Worm (Caenorhabditis elegans) whole organism, L4 larva: Measurements from ENCODE around the gene C18D11.10.

Source experiments
- dpl-1 ChIP-seq: fragments of 150-350 bp; optimal IDR thresholded peaks from 2 replicates; lab custom pipeline; 2014; ENCODE audit warnings: missing biosample characterization, missing genetic modification reagents, missing genetic modification characterization
- egl-27 ChIP-seq: sonication (generic microtip); optimal IDR thresholded peaks from 3 replicates; lab custom pipeline; 2017; ENCODE audit warnings: missing biosample characterization, missing genetic modification reagents, missing genetic modification characterization
- fos-1 ChIP-seq: fragments of 150-350 bp; optimal IDR thresholded peaks from 2 replicates; lab custom pipeline; 2014; ENCODE audit warnings: missing biosample characterization, missing genetic modification characterization
- mep-1 ChIP-seq: fragments of 150-350 bp; sonication (generic microtip); optimal IDR thresholded peaks from 3 replicates; lab custom pipeline; 2014; ENCODE audit warnings: missing biosample characterization, missing genetic modification characterization
- nhr-11 ChIP-seq: fragments of 150-350 bp; optimal IDR thresholded peaks from 2 replicates; lab custom pipeline; 2014; ENCODE audit warnings: missing biosample characterization, missing genetic modification characterization
- nhr-77 ChIP-seq: fragments of 150-350 bp; optimal IDR thresholded peaks from 2 replicates; lab custom pipeline; 2014; ENCODE audit warnings: missing biosample characterization, missing genetic modification characterization
- pqm-1 ChIP-seq: sonication (generic microtip); optimal IDR thresholded peaks from 2 replicates; lab custom pipeline; 2017; ENCODE audit warnings: missing biosample characterization, missing genetic modification characterization
- sdz-12 ChIP-seq: fragments of 200-800 bp; sonication (Bioruptor generic); optimal IDR thresholded peaks from 2 replicates; lab custom pipeline; 2018; ENCODE audit warnings: mild to moderate bottlenecking, missing genetic modification characterization, missing compliant biosample characterization

DNA sequence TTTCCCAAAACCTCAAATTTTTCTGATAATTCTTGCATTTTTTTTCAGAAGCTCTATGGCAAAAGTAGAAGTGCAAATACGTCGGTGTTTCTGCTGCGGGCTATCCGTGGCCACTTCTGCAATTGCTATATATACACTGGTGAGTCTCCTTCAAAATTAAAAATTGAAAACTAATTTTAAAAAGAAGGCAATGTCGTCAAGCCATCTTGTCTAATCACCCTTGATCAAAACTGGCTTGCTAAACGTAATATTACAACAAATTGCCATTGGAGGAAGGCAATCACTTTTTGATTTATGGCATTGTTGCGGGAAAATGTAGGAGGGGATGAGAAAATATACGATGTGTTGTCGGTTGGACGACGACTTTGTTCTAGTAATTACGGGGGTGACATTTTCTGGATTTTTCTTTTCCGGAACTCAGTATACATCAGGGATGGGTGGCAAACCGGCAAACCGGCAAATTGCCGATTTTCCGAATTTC, 9.0 kb downstream of the C18D11.10 start, which contains the start of gene C18D11.1:
- TF ChIP-seq nhr-11 (tag; lab: Kevin White, UChicago) (no peak), fos-1 (tag; lab: Kevin White, UChicago) (no peak), pqm-1 (tag; lab: Kevin White, UChicago) (no peak), nhr-77 (no peak), sdz-12 (GFP tag; lab: Kevin White, UChicago) (no peak), mep-1 (no peak), egl-27 (tag; lab: Kevin White, UChicago) (no peak), dpl-1 (GFP tag; lab: Kevin White, UChicago) (no peak)
